Worm (Caenorhabditis elegans): ENCODE data around the gene C07H6.9.

The C07H6.9 gene

ce11 chrIII:7526974-7527466 is 27.7 kb upstream of the C07H6.9 start:
- peak; percentile 33 for TF ChIP-seq nhr-85 (tag)
- no peak for TF ChIP-seq lin-13 (GFP tag; optimal IDR thresholded peaks at IDR 0.05)
- peak; percentile 15 for TF ChIP-seq rnt-1 (tag; optimal IDR thresholded peaks at IDR 0.05)
- no peak for TF ChIP-seq nhr-28 (tag; optimal IDR thresholded peaks at IDR 0.05)
- TF ChIP-seq blmp-1 (tag; optimal IDR thresholded peaks at IDR 0.05): peak; percentile 10
- TF ChIP-seq lsy-2 (tag; optimal IDR thresholded peaks at IDR 0.05): peak in 1 of 2 experiments; percentile 61

- TF ChIP-seq rnt-1 (tag; optimal IDR thresholded peaks at IDR 0.05): peak; percentile 49
- TF ChIP-seq ceh-8 (GFP tag; optimal IDR thresholded peaks at IDR 0.05): no peak
- no peak for TF ChIP-seq Y116A8C.19 (tag; optimal IDR thresholded peaks at IDR 0.05; ENCODE audit: borderline replicate concordance)
- TF ChIP-seq lin-14 (GFP tag; optimal IDR thresholded peaks at IDR 0.05): peak; percentile 39
- no peak for TF ChIP-seq ceh-82 (tag; optimal IDR thresholded peaks at IDR 0.05)
- TF ChIP-seq snu-23 (GFP tag; optimal IDR thresholded peaks at IDR 0.05): peak; percentile 15
- peak; percentile 41 for TF ChIP-seq nhr-71 (tag; optimal IDR thresholded peaks at IDR 0.05)
- peak; percentile 16 for TF ChIP-seq unc-130 (tag; optimal IDR thresholded peaks at IDR 0.05)
- TF ChIP-seq lsy-2 (tag; optimal IDR thresholded peaks at IDR 0.05): peak; percentile 47 to 92
- peak; percentile 69 for TF ChIP-seq nhr-85 (tag)
Observed at ce11 chrIII:7524830-7525344, 25.6 kb upstream of the C07H6.9 start.

- no peak for TF ChIP-seq efl-3 (GFP tag; optimal IDR thresholded peaks at IDR 0.05)
- TF ChIP-seq dpl-1 (GFP tag; optimal IDR thresholded peaks at IDR 0.05): no peak
- no peak for TF ChIP-seq aha-1 (tag; optimal IDR thresholded peaks at IDR 0.05)
- TF ChIP-seq nhr-90 (tag; optimal IDR thresholded peaks at IDR 0.05; ENCODE audit: poor library complexity): no peak
- TF ChIP-seq fos-1 (tag; optimal IDR thresholded peaks at IDR 0.05): no peak
- no peak for TF ChIP-seq ztf-4 (tag; optimal IDR thresholded peaks at IDR 0.05)
- TF ChIP-seq alr-1 (tag; optimal IDR thresholded peaks at IDR 0.05; ENCODE audit: borderline replicate concordance): no peak
- no peak for TF ChIP-seq mef-2 (tag; optimal IDR thresholded peaks at IDR 0.05)
Observed at ce11 chrIII:7521163-7521562, 21.9 kb upstream of the C07H6.9 start, which contains the start of gene lig-4. Gene lig-4, plus strand, starts transcription at chrIII:7521463.

ce11 chrIII:7520672-7521071 is 21.4 kb upstream of the C07H6.9 start, which contains the start of the genes cux-7 and C07H6.2:
Gene cux-7, minus strand, starts transcription at chrIII:7520845.
Gene C07H6.2, plus strand, starts transcription at chrIII:7521009.
- TF ChIP-seq elt-2 (tag; optimal IDR thresholded peaks at IDR 0.05) (peak; percentile 95), mep-1 (tag; optimal IDR thresholded peaks at IDR 0.05) (peak; percentile 97), sup-37 (GFP tag; optimal IDR thresholded peaks at IDR 0.05) (peak; percentile 95), nhr-20 (tag; optimal IDR thresholded peaks at IDR 0.05) (peak; percentile 99), irx-1 (tag; optimal IDR thresholded peaks at IDR 0.05) (peak; percentile 100), fkh-10 (GFP tag; optimal IDR thresholded peaks at IDR 0.05) (peak; percentile 6), nhr-90 (tag; optimal IDR thresholded peaks at IDR 0.05; ENCODE audit: poor library complexity) (peak; percentile 99), rnt-1 (tag; optimal IDR thresholded peaks at IDR 0.05) (peak; percentile 100), zag-1 (tag; optimal IDR thresholded peaks at IDR 0.05) (peak; percentile 22), lin-15B (tag; optimal IDR thresholded peaks at IDR 0.05) (peak; percentile 95), dsc-1 (tag; optimal IDR thresholded peaks at IDR 0.05) (peak; percentile 99), lsy-2 (tag; optimal IDR thresholded peaks at IDR 0.05) (peak; percentile 94 to 96), ceh-82 (tag; optimal IDR thresholded peaks at IDR 0.05) (peak; percentile 84 to 94 (median 93)), fkh-8 (tag; optimal IDR thresholded peaks at IDR 0.05) (peak; percentile 94), nhr-237 (tag; optimal IDR thresholded peaks at IDR 0.05) (peak; percentile 72), alr-1 (tag; optimal IDR thresholded peaks at IDR 0.05; ENCODE audit: borderline replicate concordance) (no peak), nhr-19 (GFP tag; conservative IDR thresholded peaks at IDR 0.05) (peak; percentile 97), ceh-63 (GFP tag; optimal IDR thresholded peaks at IDR 0.05) (peak; percentile 99), aly-2 (tag; optimal IDR thresholded peaks at IDR 0.05) (peak; percentile 92), fos-1 (tag; optimal IDR thresholded peaks at IDR 0.05) (peak; percentile 93), lin-39 (tag; optimal IDR thresholded peaks at IDR 0.05) (no peak), pax-3 (tag; optimal IDR thresholded peaks at IDR 0.05) (peak; percentile 99), lir-3 (tag; optimal IDR thresholded peaks at IDR 0.05; ENCODE audit: poor library complexity) (peak; percentile 99), nhr-28 (tag; optimal IDR thresholded peaks at IDR 0.05) (peak; percentile 34), nhr-47 (tag; optimal IDR thresholded peaks at IDR 0.05) (peak; percentile 98), nhr-85 (tag) (peak; percentile 99), mab-9 (GFP tag; IDR thresholded peaks at IDR 0.05) (peak; percentile 98), unc-98 (GFP tag; IDR thresholded peaks at IDR 0.05) (peak; percentile 100), hlh-17 (GFP tag; optimal IDR thresholded peaks at IDR 0.05; ENCODE audit: borderline replicate concordance) (peak; percentile 99), efl-1 (optimal IDR thresholded peaks at IDR 0.05) (peak; percentile 89 to 91), efl-1 (GFP tag; optimal IDR thresholded peaks at IDR 0.05 in 1 of 2) (peak; percentile 85 to 99), unc-86 (tag; optimal IDR thresholded peaks at IDR 0.05) (peak; percentile 95)
